Worm (Caenorhabditis elegans) whole organism, L2 larva: Measurements from ENCODE around the gene attf-2.

Experiments
- C34F6.9 ChIP-seq: fragments of 150-350 bp; optimal IDR thresholded peaks from 2 replicates; lab custom pipeline; 2014; ENCODE audit warnings: missing biosample characterization, missing genetic modification characterization
- F13H6.1 ChIP-seq: sonication (generic microtip); optimal IDR thresholded peaks from 2 replicates; lab custom pipeline; 2016; ENCODE audit warnings: missing genetic modification characterization, missing compliant biosample characterization
- alr-1 ChIP-seq: fragments of 150-350 bp; optimal IDR thresholded peaks from 2 replicates; lab custom pipeline; 2014; ENCODE audit warnings: missing biosample characterization, missing genetic modification characterization
- aly-2 ChIP-seq: fragments of 150-350 bp; optimal IDR thresholded peaks from 2 replicates; lab custom pipeline; 2014; ENCODE audit warnings: missing biosample characterization, missing genetic modification characterization
- ama-1 ChIP-seq: fragments of 150-350 bp; optimal IDR thresholded peaks from 2 replicates; lab custom pipeline; 2018; ENCODE audit warnings: inconsistent platforms
- ceh-82 ChIP-seq: fragments of 150-350 bp; optimal IDR thresholded peaks from 2 replicates; lab custom pipeline; 2014; ENCODE audit warnings: missing biosample characterization, missing genetic modification characterization
- egl-27 ChIP-seq: sonication (generic microtip); optimal IDR thresholded peaks from 3 replicates; lab custom pipeline; 2017; ENCODE audit warnings: missing biosample characterization, missing genetic modification reagents, missing genetic modification characterization
- fos-1 ChIP-seq: fragments of 150-350 bp; optimal IDR thresholded peaks from 2 replicates; lab custom pipeline; 2014; ENCODE audit warnings: missing biosample characterization, missing genetic modification characterization
- lin-39 ChIP-seq: fragments of 150-350 bp; optimal IDR thresholded peaks from 2 replicates; lab custom pipeline; 2014; ENCODE audit warnings: missing biosample characterization, missing genetic modification reagents, missing genetic modification characterization
- nhr-10 ChIP-seq: sonication (generic microtip); optimal IDR thresholded peaks from 2 replicates; lab custom pipeline; 2017; ENCODE audit warnings: missing biosample characterization, missing genetic modification characterization
- nhr-11 ChIP-seq: fragments of 150-350 bp; optimal IDR thresholded peaks from 2 replicates; lab custom pipeline; 2014; ENCODE audit warnings: missing biosample characterization, missing genetic modification characterization
- nhr-21 ChIP-seq: fragments of 150-350 bp; optimal IDR thresholded peaks from 2 replicates; lab custom pipeline; 2014; ENCODE audit warnings: missing biosample characterization, missing genetic modification characterization
- nhr-23 ChIP-seq: fragments of 150-350 bp; optimal IDR thresholded peaks from 2 replicates; lab custom pipeline; 2014; ENCODE audit warnings: missing biosample characterization, missing genetic modification reagents, missing genetic modification characterization
- nhr-237 ChIP-seq: fragments of 150-350 bp; optimal IDR thresholded peaks from 2 replicates; lab custom pipeline; 2014; ENCODE audit warnings: missing biosample characterization, missing genetic modification characterization
- peb-1 ChIP-seq: fragments of 150-350 bp; optimal IDR thresholded peaks from 2 replicates; lab custom pipeline; 2014; ENCODE audit warnings: missing biosample characterization, missing genetic modification characterization
- sma-3 ChIP-seq: sonication (generic microtip); optimal IDR thresholded peaks from 2 replicates; lab custom pipeline; 2016; ENCODE audit warnings: missing genetic modification reagents, missing genetic modification characterization, missing compliant biosample characterization
- unc-39 ChIP-seq: fragments of 150-350 bp; optimal IDR thresholded peaks from 2 replicates; lab custom pipeline; 2014; ENCODE audit warnings: missing biosample characterization, missing genetic modification characterization
- unc-62 ChIP-seq: fragments of 150-350 bp; optimal IDR thresholded peaks from 2 replicates; lab custom pipeline; 2014; ENCODE audit warnings: missing biosample characterization, missing genetic modification reagents, missing genetic modification characterization
- ztf-1 ChIP-seq: fragments of 200-800 bp; sonication (Bioruptor generic); conservative IDR thresholded peaks from 2 replicates; pipeline ENCODE4 v1.3.6; 2022; ENCODE audit warnings: missing genetic modification characterization, missing compliant biosample characterization

The attf-2 gene

DNA sequence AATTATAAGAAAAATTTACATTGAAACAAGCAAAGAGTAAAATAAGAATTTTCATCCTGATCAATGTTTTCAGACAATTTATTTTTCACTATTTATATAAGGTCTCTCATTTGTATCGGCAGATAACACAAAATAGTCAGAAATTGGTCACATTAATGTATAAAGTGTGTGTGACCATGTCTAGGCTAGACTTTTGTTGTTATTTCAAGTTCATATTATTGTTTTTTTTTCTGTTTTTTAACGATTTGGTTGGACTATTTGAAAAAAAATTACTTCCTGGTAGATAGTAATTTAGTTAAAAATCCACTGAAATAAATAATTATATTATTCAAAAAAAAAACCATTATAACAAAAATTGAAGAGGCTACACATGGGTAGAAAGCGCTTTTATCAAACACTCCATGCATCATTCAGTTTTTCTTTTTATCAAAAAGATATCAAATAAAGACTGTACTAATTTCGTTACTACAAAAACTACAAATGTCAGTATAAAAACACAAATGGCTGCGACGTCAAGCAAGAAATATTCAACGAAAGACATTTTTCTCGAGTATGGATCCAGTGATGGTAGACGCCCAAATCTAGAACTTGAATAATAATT lies 50.6 kb downstream of the attf-2 start, which contains the start of gene ugt-37:
TSS of gene ugt-37 (minus strand) at position 69 of the 601 bp plus-strand sequence.
- TF ChIP-seq peb-1 (tag; lab: Kevin White, UChicago) (no peak), nhr-11 (tag; lab: Kevin White, UChicago) (no peak), nhr-23 (tag; lab: Kevin White, UChicago) (no peak), fos-1 (tag; lab: Kevin White, UChicago) (no peak), F13H6.1 (tag; lab: Kevin White, UChicago) (no peak), nhr-10 (tag; lab: Kevin White, UChicago) (no peak), alr-1 (tag; lab: Kevin White, UChicago) (no peak), ama-1 (no peak), sma-3 (GFP tag; lab: Kevin White, UChicago) (no peak), aly-2 (no peak), unc-39 (tag; lab: Kevin White, UChicago) (no peak), C34F6.9 (no peak), unc-62 (GFP tag; lab: Kevin White, UChicago) (no peak), ceh-82 (tag; lab: Kevin White, UChicago) (no peak), nhr-21 (no peak), ztf-1 (no peak), nhr-237 (tag; lab: Kevin White, UChicago) (no peak), egl-27 (no peak), lin-39 (tag; lab: Kevin White, UChicago) (no peak)
